Fruit fly (Drosophila melanogaster) whole organism, adult: ENCODE measurements around the gene CG10584.

Experiments used
- CG14711 ChIP-seq: fragments of 200-800 bp; sonication (Bioruptor generic); optimal IDR thresholded peaks from 2 replicates; lab custom pipeline; 2018; ENCODE audit warnings: missing biosample characterization, mild to moderate bottlenecking, missing genetic modification characterization, moderate library complexity
- CG1620 ChIP-seq: fragments of 200-800 bp; sonication (Bioruptor generic); optimal IDR thresholded peaks from 2 replicates; lab custom pipeline; 2016; ENCODE audit warnings: missing biosample characterization, missing genetic modification characterization
- CG33017 ChIP-seq: fragments of 200-800 bp; sonication (Bioruptor generic); optimal IDR thresholded peaks from 2 replicates; lab custom pipeline; 2018; ENCODE audit warnings: missing biosample characterization, mild to moderate bottlenecking, missing genetic modification characterization, moderate library complexity
- CG7045 ChIP-seq: fragments of 200-800 bp; sonication (Bioruptor generic); optimal IDR thresholded peaks from 2 replicates; lab custom pipeline; 2017; ENCODE audit warnings: missing biosample characterization, mild to moderate bottlenecking, missing genetic modification characterization
- CG7101 ChIP-seq: fragments of 200-800 bp; sonication (Bioruptor generic); optimal IDR thresholded peaks from 2 replicates; lab custom pipeline; 2018; ENCODE audit warnings: missing biosample characterization, mild to moderate bottlenecking, missing genetic modification characterization, moderate library complexity
- Clk ChIP-seq: fragments of 200-800 bp; sonication (Bioruptor generic); optimal IDR thresholded peaks from 2 replicates; lab custom pipeline; 2017; ENCODE audit warnings: missing biosample characterization, missing genetic modification characterization
- Crg-1 ChIP-seq: fragments of 200-800 bp; sonication (Bioruptor generic); optimal IDR thresholded peaks from 2 replicates; lab custom pipeline; 2016; ENCODE audit warnings: missing biosample characterization, missing genetic modification characterization
- Mnt ChIP-seq: fragments of 200-800 bp; sonication (Bioruptor generic); optimal IDR thresholded peaks from 2 replicates; lab custom pipeline; 2016; ENCODE audit warnings: missing biosample characterization, mild to moderate bottlenecking, missing genetic modification characterization
- cnc ChIP-seq, 2 experiments: fragments of >200 bp; optimal IDR thresholded peaks; 2 replicates each; lab custom pipeline; 2017
- kay ChIP-seq: fragments of 200-800 bp; sonication (Bioruptor generic); peaks from one replicate; lab custom pipeline; 2016; ENCODE audit warnings: missing biosample characterization, missing genetic modification characterization, borderline replicate concordance
- ovo ChIP-seq: fragments of 200-800 bp; sonication (Bioruptor generic); optimal IDR thresholded peaks from 2 replicates; lab custom pipeline; 2016; ENCODE audit warnings: missing biosample characterization, missing genetic modification characterization
- pad ChIP-seq: fragments of 200-800 bp; sonication (Bioruptor generic); optimal IDR thresholded peaks from 3 replicates; lab custom pipeline; 2017; ENCODE audit warnings: missing biosample characterization, missing genetic modification characterization, mild to moderate bottlenecking, moderate library complexity, missing genetic modification reagents
- toe ChIP-seq: fragments of 200-800 bp; sonication (Bioruptor generic); optimal IDR thresholded peaks from 2 replicates; lab custom pipeline; 2016; ENCODE audit warnings: missing biosample characterization, missing genetic modification characterization

DNA sequence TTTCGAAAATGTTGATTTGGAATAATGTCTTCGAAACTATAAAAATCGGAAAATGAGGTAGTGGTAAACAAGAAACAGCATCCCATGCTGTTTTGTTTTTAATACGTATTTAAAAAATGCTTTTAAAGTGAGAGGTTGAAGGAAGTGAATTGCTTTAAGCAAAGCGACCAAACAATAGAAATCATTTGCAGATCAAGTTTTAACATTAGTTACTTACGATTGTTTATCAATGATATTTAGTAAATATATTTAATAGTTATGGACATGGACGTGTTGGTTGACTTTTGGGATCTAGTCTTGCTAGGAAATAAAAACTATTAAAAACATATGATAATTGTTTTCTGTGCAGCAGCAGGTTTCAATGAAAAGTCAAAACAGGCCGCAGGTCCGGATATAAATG, 25.1 kb upstream of the CG10584 start:
- no peak for TF ChIP-seq CG33017 (tag; lab: Kevin White, UChicago)
- TF ChIP-seq kay (GFP tag; lab: Kevin White, UChicago) = peak; percentile 87
- no peak for TF ChIP-seq CG7101 (tag; lab: Kevin White, UChicago)
- TF ChIP-seq ovo (GFP tag; lab: Kevin White, UChicago) = no peak
- no peak for TF ChIP-seq pad (GFP tag; lab: Kevin White, UChicago)
- no peak for TF ChIP-seq CG14711 (tag; lab: Kevin White, UChicago)
- TF ChIP-seq cnc (optimal IDR thresholded peaks at IDR 0.05; lab: Kevin White, UChicago) = no peak
- TF ChIP-seq Clk (GFP tag; lab: Kevin White, UChicago) = no peak
- no peak for TF ChIP-seq Crg-1
- TF ChIP-seq toe (GFP tag; lab: Kevin White, UChicago) = no peak
- no peak for TF ChIP-seq Mnt (GFP tag; lab: Kevin White, UChicago)
- TF ChIP-seq CG7045 (GFP tag; lab: Kevin White, UChicago) = no peak
- TF ChIP-seq CG1620 (GFP tag; lab: Kevin White, UChicago) = no peak
